Worm (Caenorhabditis elegans) whole organism, L4/young adult: ENCODE measurements around the gene his-62.

ENCODE experiments used
- W03F9.2 ChIP-seq: fragments of 150-350 bp; optimal IDR thresholded peaks from 2 replicates; lab custom pipeline; 2014; ENCODE audit warnings: missing biosample characterization, missing genetic modification characterization
- him-1 ChIP-seq: sonication (generic microtip); optimal IDR thresholded peaks from 2 replicates; lab custom pipeline; 2016; ENCODE audit warnings: missing genotype, missing genetic modification reagents, missing genetic modification characterization, missing compliant biosample characterization

DNA sequence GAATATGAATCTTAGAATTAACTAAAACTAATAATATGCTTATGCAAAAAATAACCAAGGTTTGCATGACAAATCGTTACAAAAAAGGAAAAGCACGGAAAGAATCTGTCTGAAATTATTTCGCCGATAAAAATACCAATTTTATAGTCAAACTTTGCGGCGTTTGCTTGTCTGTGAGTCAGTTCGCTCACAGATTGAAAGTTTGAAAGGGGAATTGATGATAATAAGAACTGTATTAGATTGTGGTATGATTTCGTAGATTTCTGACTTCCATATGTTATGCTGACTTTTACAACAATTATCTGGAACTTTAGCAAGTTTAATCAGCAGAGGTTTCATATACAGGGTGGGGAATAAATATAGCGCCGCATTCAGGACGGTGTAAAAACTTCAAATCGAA lies 26.1 kb upstream of the his-62 start, which contains the start of gene F13B6.2:
- TF ChIP-seq W03F9.2 (tag; lab: Kevin White, UChicago): no peak
- TF ChIP-seq him-1 (tag; lab: Kevin White, UChicago): no peak
